Fruit fly (Drosophila melanogaster): ENCODE results near the gene Dyro.

Gene Dyro

DNA sequence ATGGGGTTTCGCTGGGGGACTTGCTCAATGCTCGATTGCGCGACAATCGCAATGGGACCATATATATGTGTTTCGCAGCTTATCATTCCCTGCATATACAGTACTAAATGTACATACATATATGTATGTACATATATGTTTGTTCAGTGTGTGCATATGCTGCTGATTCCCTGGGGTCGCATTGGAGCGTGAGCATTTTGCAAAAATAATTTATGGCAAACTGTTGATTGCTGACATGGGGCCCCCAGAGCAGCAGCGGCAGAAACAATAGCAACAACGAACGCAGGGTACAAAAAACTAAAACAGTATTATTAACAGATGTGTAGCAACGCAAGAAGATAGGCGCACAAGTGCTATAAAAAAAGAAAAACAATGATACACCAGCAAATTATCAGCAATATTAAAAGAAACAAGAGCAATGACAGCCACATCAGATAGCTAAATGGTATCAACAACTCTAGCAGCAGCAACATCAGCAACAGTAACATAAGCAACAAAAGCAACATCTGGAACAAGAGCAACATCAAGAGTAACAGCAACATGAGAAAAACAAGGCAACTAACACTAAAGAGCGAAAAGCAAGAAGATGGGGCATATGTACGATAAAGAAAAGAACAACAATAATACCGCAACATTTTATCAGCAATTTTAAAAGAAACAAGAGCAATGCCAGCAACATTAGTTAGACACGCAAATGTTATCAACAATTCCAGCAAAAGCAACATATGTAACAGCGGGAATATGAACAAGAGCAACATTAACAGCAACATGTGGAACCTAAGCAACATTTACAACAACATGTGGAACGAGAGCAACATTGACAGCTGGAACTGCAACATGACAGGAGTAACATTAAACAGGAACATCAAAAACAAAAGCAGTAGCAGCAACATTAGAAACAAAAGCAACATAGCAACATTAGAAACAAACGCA is 11.4 kb downstream of the Dyro start (continued):
- no peak for TF ChIP-seq Asciz (GFP tag; optimal IDR thresholded peaks at IDR 0.05)
- TF ChIP-seq bigmax (GFP tag; optimal IDR thresholded peaks at IDR 0.05) = no peak
- TF ChIP-seq CG11504 (tag; optimal IDR thresholded peaks at IDR 0.05) = peak; percentile 93
- TF ChIP-seq GATAe (GFP tag; conservative IDR thresholded peaks at IDR 0.05) = no peak
- no peak for TF ChIP-seq esg (GFP tag; conservative IDR thresholded peaks at IDR 0.05)
- TF ChIP-seq CG3281 (GFP tag; optimal IDR thresholded peaks at IDR 0.05) = peak; percentile 3
- peak; percentile 72 for TF ChIP-seq CG3838 (GFP tag; optimal IDR thresholded peaks at IDR 0.05)
- TF ChIP-seq CG9932 (GFP tag; IDR thresholded peaks at IDR 0.05) = 0 out of 2 replicates have a peak, but pooled peaks have one; percentile 34
- TF ChIP-seq CG13296 (GFP tag; optimal IDR thresholded peaks at IDR 0.05) = no peak

DNA sequence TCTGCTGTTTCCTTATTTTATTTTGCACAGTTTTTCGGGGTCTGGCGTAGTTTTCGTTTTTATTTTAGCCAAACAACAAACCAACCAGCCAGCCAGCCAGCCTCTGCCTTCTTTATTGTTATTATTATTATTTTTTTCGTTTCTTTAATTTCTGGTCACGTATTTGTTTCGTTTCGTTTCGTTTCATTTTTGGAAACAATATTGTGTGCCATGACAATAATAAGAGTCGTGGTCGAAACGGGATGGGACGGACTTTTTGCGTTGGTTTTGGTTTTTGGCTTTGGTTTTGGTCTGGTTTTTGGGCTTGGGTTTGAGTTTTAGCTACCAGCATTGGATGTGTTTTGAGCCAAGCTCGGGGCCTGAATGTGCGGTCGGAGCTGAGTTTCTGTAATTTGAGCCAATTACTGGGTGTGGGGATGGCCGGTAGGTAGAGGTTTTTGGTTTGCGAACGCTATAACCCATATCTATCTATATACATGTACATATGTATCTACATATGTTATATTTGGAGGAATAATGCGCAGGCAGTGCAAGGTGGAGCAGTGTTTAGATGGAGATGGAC is 15.1 kb downstream of the Dyro start:
- 0 out of 2 replicates have a peak, but pooled peaks have one; percentile 40 for TF ChIP-seq rib (GFP tag; IDR thresholded peaks at IDR 0.05)
- no peak for TF ChIP-seq Doc2 (GFP tag; IDR thresholded peaks at IDR 0.05)
- TF ChIP-seq her (GFP tag; optimal IDR thresholded peaks at IDR 0.05) = peak; percentile 6
- no peak for TF ChIP-seq Sry-β (GFP tag; optimal IDR thresholded peaks at IDR 0.05)
- no peak for TF ChIP-seq CG14050 (GFP tag; IDR thresholded peaks at IDR 0.05)
- TF ChIP-seq fd3F (GFP tag; optimal IDR thresholded peaks at IDR 0.05) = peak; percentile 18
- no peak for TF ChIP-seq CG10959 (GFP tag; IDR thresholded peaks at IDR 0.05)
- TF ChIP-seq CG1603 (tag; optimal IDR thresholded peaks at IDR 0.05) = peak; percentile 48
- TF ChIP-seq cad (GFP tag; optimal IDR thresholded peaks at IDR 0.05) = no peak
- TF ChIP-seq sens (GFP tag) = peak; percentile 16
- TF ChIP-seq CG7928 (GFP tag; optimal IDR thresholded peaks at IDR 0.05) = peak; percentile 3
- TF ChIP-seq CG17829 (tag; optimal IDR thresholded peaks at IDR 0.05) = no peak
- peak; percentile 2 for TF ChIP-seq Meics (GFP tag; optimal IDR thresholded peaks at IDR 0.05)
- TF ChIP-seq abd-A (tag; optimal IDR thresholded peaks at IDR 0.05) = peak; percentile 62
- TF ChIP-seq HHEX (GFP tag; optimal IDR thresholded peaks at IDR 0.05) = peak; percentile 19
- TF ChIP-seq wdn (GFP tag; IDR thresholded peaks at IDR 0.05) = 0 out of 2 replicates have a peak, but pooled peaks have one; percentile 20
- no peak for TF ChIP-seq CG2202 (tag; optimal IDR thresholded peaks at IDR 0.05)
- no peak for TF ChIP-seq CG8281 (tag; optimal IDR thresholded peaks at IDR 0.05)
- peak; percentile 3 for TF ChIP-seq sug (tag; optimal IDR thresholded peaks at IDR 0.05)
- peak; percentile 20 for TF ChIP-seq schlank (tag; optimal IDR thresholded peaks at IDR 0.05)
- TF ChIP-seq pan (optimal IDR thresholded peaks at IDR 0.05) = no peak
- peak in 1 of 2 experiments; percentile 12 for TF ChIP-seq pan (GFP tag; optimal IDR thresholded peaks at IDR 0.05 in 1 of 2, IDR thresholded peaks at IDR 0.05 in 1 of 2)
- peak; percentile 29 for TF ChIP-seq CG3281 (GFP tag; optimal IDR thresholded peaks at IDR 0.05)
- TF ChIP-seq ap (GFP tag; IDR thresholded peaks at IDR 0.05) = no peak
- peak; percentile 79; the same call in 2 of the 3 replicates for TF ChIP-seq CG6175 (GFP tag; IDR thresholded peaks at IDR 0.05)
- no peak for TF ChIP-seq CG16815 (GFP tag; optimal IDR thresholded peaks at IDR 0.05)
- TF ChIP-seq CG13894 (tag; optimal IDR thresholded peaks at IDR 0.05) = peak; percentile 62
- TF ChIP-seq CG2120 (GFP tag; optimal IDR thresholded peaks at IDR 0.05) = peak; percentile 2
- peak; percentile 16 for TF ChIP-seq kni (GFP tag; optimal IDR thresholded peaks at IDR 0.05)
- TF ChIP-seq Med (GFP tag) = peak; percentile 62
- no peak for TF ChIP-seq dmrt11E (tag; optimal IDR thresholded peaks at IDR 0.05)
- TF ChIP-seq CG3995 (GFP tag; optimal IDR thresholded peaks at IDR 0.05) = no peak
- no peak for TF ChIP-seq nom (GFP tag; optimal IDR thresholded peaks at IDR 0.05)
- peak; percentile 7 for TF ChIP-seq CG8924 (tag; optimal IDR thresholded peaks at IDR 0.05)
- TF ChIP-seq fd96Cb (tag; optimal IDR thresholded peaks at IDR 0.05) = no peak
- TF ChIP-seq CG11723 (GFP tag; optimal IDR thresholded peaks at IDR 0.05) = no peak
- peak; percentile 27; the same call in 1 of the 2 replicates for TF ChIP-seq CG6689 (GFP tag; IDR thresholded peaks at IDR 0.05)
- TF ChIP-seq insv (GFP tag; optimal IDR thresholded peaks at IDR 0.05) = no peak
- TF ChIP-seq Rfx (GFP tag; IDR thresholded peaks at IDR 0.05) = 0 out of 2 replicates have a peak, but pooled peaks have one; percentile 10

All from whole organism, embryonic.